Worm (Caenorhabditis elegans) whole organism, young adult: ENCODE data around the gene Y32B12B.2.

Source experiments
- B0261.1 ChIP-seq: sonication (generic microtip); optimal IDR thresholded peaks from 2 replicates; lab custom pipeline; 2016; ENCODE audit warnings: mild to moderate bottlenecking, missing genetic modification characterization, moderate library complexity, missing compliant biosample characterization
- C06A6.2 ChIP-seq: fragments of 200-800 bp; sonication (Bioruptor generic); conservative IDR thresholded peaks from 2 replicates; pipeline ENCODE4 v1.3.6; 2022; ENCODE audit warnings: missing genetic modification characterization, missing compliant biosample characterization
- D2030.7 ChIP-seq: fragments of 200-800 bp; sonication (Bioruptor generic); IDR thresholded peaks from 2 replicates; pipeline ENCODE4 v1.3.6; 2022; ENCODE audit warnings: missing genetic modification reagents, missing genetic modification characterization, missing compliant biosample characterization
- F33H1.4 ChIP-seq: fragments of 200-800 bp; sonication (Bioruptor generic); IDR thresholded peaks from 2 replicates; pipeline ENCODE4 v1.3.6; 2022; ENCODE audit warnings: missing genetic modification reagents, missing genetic modification characterization, missing compliant biosample characterization
- F37B4.10 ChIP-seq: fragments of 200-800 bp; sonication (Bioruptor generic); IDR thresholded peaks from 2 replicates; pipeline ENCODE4 v1.3.6; 2022; ENCODE audit warnings: missing genetic modification characterization, missing compliant biosample characterization
- F39B2.1 ChIP-seq: fragments of 200-800 bp; sonication (Bioruptor generic); IDR thresholded peaks from 2 replicates; pipeline ENCODE4 v1.3.6; 2022; ENCODE audit warnings: missing genetic modification reagents, missing genetic modification characterization, missing compliant biosample characterization
- F57C9.4 ChIP-seq: sonication (generic microtip); optimal IDR thresholded peaks from 2 replicates; lab custom pipeline; 2017; ENCODE audit warnings: mild to moderate bottlenecking, missing genetic modification characterization, missing compliant biosample characterization
- K12H6.12 ChIP-seq: fragments of 200-800 bp; sonication (Bioruptor generic); optimal IDR thresholded peaks from 2 replicates; lab custom pipeline; 2018; ENCODE audit warnings: mild to moderate bottlenecking, missing genetic modification characterization, missing compliant biosample characterization
- T07F8.4 ChIP-seq: sonication (generic microtip); optimal IDR thresholded peaks from 2 replicates; lab custom pipeline; 2016; ENCODE audit warnings: mild to moderate bottlenecking, missing genetic modification characterization, moderate library complexity, missing compliant biosample characterization
- Y79H2A.3 ChIP-seq: fragments of 200-800 bp; sonication (Bioruptor generic); conservative IDR thresholded peaks from 2 replicates; pipeline ENCODE4 v1.3.6; 2022; ENCODE audit warnings: missing genetic modification reagents, missing genetic modification characterization, missing compliant biosample characterization
- ama-1 ChIP-seq, 3 experiments: fragments of 150-350 bp in 1 of 3; sonication (generic microtip) in 2 of 3; optimal IDR thresholded peaks; 2 replicates each; lab custom pipeline; 2014 to 2018; ENCODE audit warnings: missing biosample characterization in 2 of 3, missing genetic modification characterization in 2 of 3, missing genetic modification reagents in 2 of 3
- bed-2 ChIP-seq: fragments of 200-800 bp; sonication (Bioruptor generic); IDR thresholded peaks from 2 replicates; pipeline ENCODE4 v1.3.6; 2022; ENCODE audit warnings: missing genetic modification reagents, missing genetic modification characterization, missing compliant biosample characterization
- cebp-2 ChIP-seq: fragments of 200-800 bp; sonication (Bioruptor generic); IDR thresholded peaks from 2 replicates; pipeline ENCODE4 v1.3.6; 2022; ENCODE audit warnings: missing genetic modification characterization, missing compliant biosample characterization
- ceh-58 ChIP-seq: fragments of 200-800 bp; sonication (Bioruptor generic); IDR thresholded peaks from 2 replicates; pipeline ENCODE4 v1.3.6; 2022; ENCODE audit warnings: missing genetic modification characterization, missing compliant biosample characterization
- chd-7 ChIP-seq: sonication (generic microtip); optimal IDR thresholded peaks from 2 replicates; lab custom pipeline; 2016; ENCODE audit warnings: mild to moderate bottlenecking, missing genetic modification characterization, moderate library complexity, missing compliant biosample characterization
- fkh-3 ChIP-seq: sonication (generic microtip); optimal IDR thresholded peaks from 2 replicates; lab custom pipeline; 2016; ENCODE audit warnings: mild to moderate bottlenecking, missing genetic modification characterization, missing compliant biosample characterization
- hrde-1 ChIP-seq: sonication (generic microtip); optimal IDR thresholded peaks from 2 replicates; lab custom pipeline; 2016; ENCODE audit warnings: missing genetic modification characterization, mild to moderate bottlenecking, missing compliant biosample characterization, moderate library complexity, missing genotype, missing genetic modification reagents, borderline replicate concordance
- lag-1 ChIP-seq: fragments of 200-800 bp; sonication (Bioruptor generic); IDR thresholded peaks from 2 replicates; pipeline ENCODE4 v1.3.6; 2022; ENCODE audit warnings: missing genetic modification reagents, missing genetic modification characterization, missing compliant biosample characterization
- let-607 ChIP-seq, 2 experiments: fragments of 200-800 bp in 1 of 2; sonication (Bioruptor generic) in 1 of 2; sonication (generic microtip) in 1 of 2; optimal IDR thresholded peaks; 2 replicates each; lab custom pipeline; 2016 to 2018; ENCODE audit warnings: mild to moderate bottlenecking in 2 of 2, missing compliant biosample characterization in 2 of 2, missing genetic modification characterization in 2 of 2, moderate library complexity in 2 of 2, missing genotype in 1 of 2
- lin-35 ChIP-seq, 3 experiments: fragments of 150-350 bp in 2 of 3; sonication (generic microtip) in 1 of 3; optimal IDR thresholded peaks; 2 replicates each; lab custom pipeline; 2014 to 2018; ENCODE audit warnings: missing biosample characterization in 3 of 3, missing genetic modification characterization in 3 of 3, missing genetic modification reagents in 3 of 3
- lin-40 ChIP-seq: sonication (generic microtip); optimal IDR thresholded peaks from 2 replicates; lab custom pipeline; 2016; ENCODE audit warnings: missing genetic modification characterization, mild to moderate bottlenecking, missing compliant biosample characterization, missing genotype, missing genetic modification reagents
- lin-54 ChIP-seq: fragments of 200-800 bp; sonication (Bioruptor generic); optimal IDR thresholded peaks from 2 replicates; lab custom pipeline; 2018; ENCODE audit warnings: mild to moderate bottlenecking, missing genetic modification characterization, missing compliant biosample characterization
- mcd-1 ChIP-seq: fragments of 200-800 bp; sonication (Bioruptor generic); IDR thresholded peaks from 2 replicates; pipeline ENCODE4 v1.3.6; 2022; ENCODE audit warnings: missing genetic modification reagents, missing genetic modification characterization, missing compliant biosample characterization
- mes-4 ChIP-seq: sonication (generic microtip); optimal IDR thresholded peaks from 2 replicates; lab custom pipeline; 2016; ENCODE audit warnings: missing genotype, missing genetic modification characterization, missing compliant biosample characterization
- nhr-80 ChIP-seq: sonication (generic microtip); optimal IDR thresholded peaks from 2 replicates; lab custom pipeline; 2016; ENCODE audit warnings: missing genetic modification characterization, missing compliant biosample characterization
- pbrm-1 ChIP-seq: fragments of 200-800 bp; sonication (Bioruptor generic); IDR thresholded peaks from 2 replicates; pipeline ENCODE4 v1.3.6; 2022; ENCODE audit warnings: missing genetic modification reagents, missing genetic modification characterization, missing compliant biosample characterization
- sea-2 ChIP-seq: fragments of 200-800 bp; sonication (Bioruptor generic); IDR thresholded peaks from 2 replicates; pipeline ENCODE4 v1.3.6; 2022; ENCODE audit warnings: missing genetic modification characterization, missing compliant biosample characterization
- snpc-1.3 ChIP-seq: sonication (generic microtip); optimal IDR thresholded peaks from 2 replicates; lab custom pipeline; 2017; ENCODE audit warnings: missing genetic modification characterization, mild to moderate bottlenecking, missing compliant biosample characterization, antibody characterized with exemption, moderate library complexity, missing genotype, missing genetic modification reagents; ENCODE audit not compliant: insufficient read depth
- snpc-4 ChIP-seq, 5 experiments: fragments of 150-350 bp in 1 of 5; sonication (generic microtip) in 4 of 5; optimal IDR thresholded peaks; 2 replicates each; lab custom pipeline; 2014 to 2018; ENCODE audit warnings: missing genetic modification characterization in 5 of 5, missing biosample characterization in 3 of 5, antibody characterized with exemption in 2 of 5, mild to moderate bottlenecking in 2 of 5, missing compliant biosample characterization in 2 of 5, missing genotype in 2 of 5, moderate library complexity in 2 of 5, missing genetic modification reagents in 1 of 5
- sptf-2 ChIP-seq: fragments of 200-800 bp; sonication (Bioruptor generic); optimal IDR thresholded peaks from 2 replicates; lab custom pipeline; 2018; ENCODE audit warnings: mild to moderate bottlenecking, missing genetic modification characterization, missing compliant biosample characterization
- tlf-1 ChIP-seq: fragments of 200-800 bp; sonication (Bioruptor generic); optimal IDR thresholded peaks from 2 replicates; lab custom pipeline; 2018; ENCODE audit warnings: mild to moderate bottlenecking, missing genetic modification characterization, missing compliant biosample characterization
- xnd-1 ChIP-seq: sonication (generic microtip); optimal IDR thresholded peaks from 2 replicates; lab custom pipeline; 2016; ENCODE audit warnings: missing genotype, missing genetic modification reagents, missing genetic modification characterization, missing compliant biosample characterization
- zfh-2 ChIP-seq: fragments of 200-800 bp; sonication (Bioruptor generic); conservative IDR thresholded peaks from 2 replicates; pipeline ENCODE4 v1.3.6; 2022; ENCODE audit warnings: missing genetic modification reagents, missing genetic modification characterization, missing compliant biosample characterization
- zim-3 ChIP-seq: sonication (generic microtip); optimal IDR thresholded peaks from 2 replicates; lab custom pipeline; 2017; ENCODE audit warnings: mild to moderate bottlenecking, missing genetic modification characterization, moderate library complexity, missing compliant biosample characterization
- ztf-18 ChIP-seq: sonication (generic microtip); optimal IDR thresholded peaks from 2 replicates; lab custom pipeline; 2016; ENCODE audit warnings: missing genotype, mild to moderate bottlenecking, missing genetic modification characterization, missing compliant biosample characterization
- ztf-26 ChIP-seq: sonication (generic microtip); optimal IDR thresholded peaks from 2 replicates; lab custom pipeline; 2017; ENCODE audit warnings: missing genetic modification characterization, missing compliant biosample characterization
- ztf-6 ChIP-seq: fragments of 200-800 bp; sonication (Bioruptor generic); IDR thresholded peaks from 2 replicates; pipeline ENCODE4 v1.3.6; 2022; ENCODE audit warnings: missing genetic modification reagents, missing genetic modification characterization, missing compliant biosample characterization

The Y32B12B.2 gene

DNA sequence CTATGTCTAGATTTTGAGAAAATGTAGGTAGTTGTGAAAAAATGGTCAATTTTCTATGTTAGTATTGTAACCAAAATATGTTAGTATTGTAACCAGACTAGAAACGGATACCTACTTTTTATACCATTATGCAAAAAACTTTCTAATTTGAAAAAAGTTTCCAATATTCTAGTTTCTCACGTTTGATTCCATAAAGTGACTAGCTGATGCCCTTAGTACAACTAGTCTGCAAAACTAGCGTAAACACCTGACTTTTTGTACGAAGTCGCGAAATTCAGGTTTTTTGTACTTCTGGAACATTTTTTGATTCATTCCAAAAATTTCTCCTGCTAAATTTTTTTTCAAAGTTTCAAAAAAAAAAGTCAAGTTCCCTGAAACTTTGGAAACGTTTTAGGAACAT, 29.9 kb downstream of the Y32B12B.2 start:
- no peak for TF ChIP-seq ztf-26 (tag; lab: Kevin White, UChicago)
- no peak for TF ChIP-seq lin-35 (GFP tag; optimal IDR thresholded peaks at IDR 0.05; lab: Kevin White, UChicago)
- TF ChIP-seq bed-2 (GFP tag; lab: Robert Waterston, UW) = no peak
- TF ChIP-seq cebp-2 (GFP tag; lab: Robert Waterston, UW) = no peak
- TF ChIP-seq K12H6.12 (tag; lab: Kevin White, UChicago) = no peak
- TF ChIP-seq lag-1 (GFP tag; lab: Robert Waterston, UW) = no peak
- TF ChIP-seq chd-7 (tag; lab: Kevin White, UChicago) = no peak
- no peak for TF ChIP-seq lin-54 (GFP tag; lab: Kevin White, UChicago)
- TF ChIP-seq T07F8.4 = no peak

DNA sequence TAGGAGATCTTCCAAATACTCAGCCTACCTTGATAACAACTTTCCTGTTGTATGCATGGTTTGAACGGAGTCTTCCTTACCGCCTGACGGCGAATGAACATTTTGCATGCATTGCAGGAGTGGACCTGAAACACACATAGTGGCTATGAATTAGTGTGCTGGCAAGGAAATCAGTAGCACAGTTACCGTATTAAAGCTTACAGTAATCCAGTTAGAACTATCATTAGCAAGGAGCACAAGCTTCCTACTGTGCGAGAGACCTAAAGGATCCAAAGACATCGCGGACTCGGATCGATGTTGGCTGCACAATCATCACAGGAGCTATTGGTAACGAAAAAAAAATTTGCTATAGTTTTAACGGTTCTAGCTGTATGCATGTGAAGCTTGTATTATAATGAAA, 32.5 kb downstream of the Y32B12B.2 start, which contains the start of gene nhr-233:
Gene nhr-233 (minus strand): TSS at position 101 of the 400 bp plus-strand sequence.
- TF ChIP-seq lin-35 (GFP tag; optimal IDR thresholded peaks at IDR 0.05; lab: Kevin White, UChicago) (no peak), B0261.1 (tag; lab: Kevin White, UChicago) (no peak), let-607 (tag; optimal IDR thresholded peaks at IDR 0.05; lab: Kevin White, UChicago) (no peak)

DNA sequence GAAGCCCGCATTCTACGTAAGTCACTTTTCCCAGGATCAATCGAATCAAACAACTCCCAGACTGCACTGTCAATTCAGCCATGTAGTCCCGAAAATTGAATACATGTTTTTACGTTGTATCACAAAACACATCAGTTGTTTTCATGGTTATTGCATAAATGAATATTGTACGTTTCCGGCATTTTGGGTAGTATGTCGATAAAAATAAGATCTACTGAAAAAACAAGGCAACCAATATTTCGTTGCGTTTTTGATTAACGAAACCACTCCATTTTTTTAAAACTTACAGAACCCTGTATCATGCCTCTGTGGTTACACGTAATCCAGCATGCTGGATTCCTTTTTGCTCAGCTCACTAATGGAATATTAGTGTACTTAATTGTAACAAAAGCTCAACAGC, 35.0 kb downstream of the Y32B12B.2 start, which contains the start of gene str-149:
Gene str-149 (plus strand): TSS at position 301 of the 400 bp plus-strand sequence.
- TF ChIP-seq ceh-58 (GFP tag; lab: Robert Waterston, UW) = no peak
- no peak for TF ChIP-seq snpc-1.3 (tag; lab: Kevin White, UChicago)
- no peak for TF ChIP-seq mcd-1 (GFP tag; lab: Robert Waterston, UW)
- TF ChIP-seq tlf-1 (GFP tag; lab: Kevin White, UChicago) = no peak
- TF ChIP-seq ama-1 (optimal IDR thresholded peaks at IDR 0.05; lab: Kevin White, UChicago) = no peak
- TF ChIP-seq ama-1 (GFP tag; optimal IDR thresholded peaks at IDR 0.05; lab: Kevin White, UChicago) = no peak
- no peak for TF ChIP-seq fkh-3 (tag; lab: Kevin White, UChicago)
- no peak for TF ChIP-seq xnd-1 (tag; lab: Kevin White, UChicago)
- no peak for TF ChIP-seq zfh-2
- no peak for TF ChIP-seq ztf-18 (tag; lab: Kevin White, UChicago)
- TF ChIP-seq sea-2 (GFP tag; lab: Robert Waterston, UW) = no peak
- TF ChIP-seq lin-40 = no peak
- no peak for TF ChIP-seq ztf-6 (GFP tag; lab: Robert Waterston, UW)
- TF ChIP-seq D2030.7 = no peak
- TF ChIP-seq F33H1.4 (GFP tag; lab: Robert Waterston, UW) = no peak
- TF ChIP-seq lin-54 (GFP tag; lab: Kevin White, UChicago) = no peak
- TF ChIP-seq C06A6.2 = no peak

DNA sequence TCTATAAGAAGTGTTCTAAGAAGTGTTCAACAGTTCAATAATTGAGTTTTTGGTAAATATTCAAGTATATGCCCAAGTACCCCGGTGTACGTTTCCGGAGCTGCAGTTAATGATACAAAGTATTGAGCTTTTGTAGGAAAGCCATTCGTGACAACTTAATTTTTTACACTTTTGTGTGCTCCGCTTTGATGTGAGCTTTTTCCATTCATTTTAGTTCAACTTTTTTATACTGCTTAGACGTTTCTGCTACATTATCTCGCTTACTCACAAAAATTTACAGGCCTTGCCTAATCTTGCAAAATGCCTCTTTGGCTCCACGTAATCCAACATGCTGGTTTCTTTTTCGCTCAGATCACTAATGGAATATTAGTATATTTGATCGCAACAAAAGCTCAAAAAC, 37.7 kb downstream of the Y32B12B.2 start, which contains the start of gene str-151:
Gene str-151 (plus strand): TSS at position 301 of the 400 bp plus-strand sequence.
- no peak for TF ChIP-seq pbrm-1
- TF ChIP-seq Y79H2A.3 (GFP tag; lab: Robert Waterston, UW) = no peak
- TF ChIP-seq hrde-1 (tag; lab: Kevin White, UChicago) = no peak
- TF ChIP-seq mes-4 (tag; lab: Kevin White, UChicago) = no peak
- no peak for TF ChIP-seq F39B2.1 (GFP tag; lab: Robert Waterston, UW)
- no peak for TF ChIP-seq zim-3 (tag; lab: Kevin White, UChicago)
- TF ChIP-seq sptf-2 = no peak
- no peak for TF ChIP-seq chd-7 (tag; lab: Kevin White, UChicago)
- no peak for TF ChIP-seq snpc-4 (GFP tag; optimal IDR thresholded peaks at IDR 0.05; lab: Kevin White, UChicago)
- no peak for TF ChIP-seq snpc-4 (tag; optimal IDR thresholded peaks at IDR 0.05; lab: Kevin White, UChicago)
- TF ChIP-seq F57C9.4 (tag; lab: Kevin White, UChicago) = no peak
- no peak for TF ChIP-seq F37B4.10 (GFP tag; lab: Robert Waterston, UW)
- TF ChIP-seq nhr-80 (tag; lab: Kevin White, UChicago) = no peak
